Worm (Caenorhabditis elegans): ENCODE measurements around the gene M117.6.
"Not testable (repeated sequence)": the region's sequence is repeated elsewhere in the genome, so short reads cannot be mapped to it uniquely, and the experiment has no call there.

M117.6 gene

DNA sequence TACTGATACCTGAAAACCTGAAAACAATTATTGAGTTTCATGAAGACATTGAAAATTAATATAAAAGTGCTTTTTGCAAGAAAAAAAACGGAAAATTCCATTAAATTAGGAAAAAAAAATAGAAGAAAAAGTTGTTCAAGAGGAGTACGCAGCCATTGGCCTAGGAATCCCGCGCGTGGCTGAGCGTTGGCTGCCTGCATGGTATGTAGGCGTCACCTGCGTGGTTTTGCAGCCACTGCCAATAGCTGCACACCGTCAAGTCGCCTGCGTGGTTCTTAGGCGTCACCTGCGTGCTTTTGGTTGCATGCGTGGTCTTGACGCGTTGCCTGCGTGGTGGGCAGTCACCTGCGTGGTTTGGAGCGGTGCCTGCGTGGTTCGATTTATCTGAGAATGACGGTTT lies at the start of gene M117.6:
Gene M117.6, minus strand, starts transcription at position 101 of the 400 bp plus-strand sequence.
- TF ChIP-seq R02D3.7, nhr-21, lin-39 (tag; optimal IDR thresholded peaks at IDR 0.05): not testable (repeated sequence)

DNA sequence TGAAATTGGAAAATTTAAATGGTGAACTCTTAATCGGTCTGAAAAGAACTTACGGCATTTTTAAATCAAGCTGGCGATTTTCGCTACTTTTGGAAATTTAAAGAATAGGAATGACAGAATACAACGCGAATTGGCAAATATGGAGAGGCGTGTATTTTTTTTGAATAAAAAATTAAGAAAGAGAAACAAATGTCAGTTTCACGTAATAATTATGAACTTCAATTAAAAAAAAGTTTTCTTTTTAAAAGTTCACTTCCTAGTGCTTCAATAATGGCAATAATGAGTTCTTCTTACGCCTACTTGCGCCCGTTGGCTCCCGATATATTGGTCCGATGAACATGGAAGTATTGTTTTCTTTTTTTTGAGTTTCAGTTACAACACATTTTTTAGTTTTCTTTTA lies 49.8 kb upstream of the M117.6 start, which contains the start of gene pph-2:
Gene pph-2, minus strand, starts transcription at position 101 of the 400 bp plus-strand sequence.
- TF ChIP-seq mbf-1 (tag; optimal IDR thresholded peaks at IDR 0.05), result no peak
- TF ChIP-seq nhr-6 (tag; optimal IDR thresholded peaks at IDR 0.05), result no peak
- TF ChIP-seq ceh-82 (tag; optimal IDR thresholded peaks at IDR 0.05), result no peak
- no peak for TF ChIP-seq sem-4 (tag; optimal IDR thresholded peaks at IDR 0.05)
- TF ChIP-seq nhr-11 (tag; optimal IDR thresholded peaks at IDR 0.05), result no peak
- TF ChIP-seq fos-1 (tag; optimal IDR thresholded peaks at IDR 0.05), result no peak
- TF ChIP-seq crh-2 (tag; optimal IDR thresholded peaks at IDR 0.05), result no peak
- no peak for TF ChIP-seq lin-11 (tag; optimal IDR thresholded peaks at IDR 0.05)
- TF ChIP-seq peb-1 (tag; optimal IDR thresholded peaks at IDR 0.05), result no peak
- no peak for TF ChIP-seq ZK546.5 (tag; optimal IDR thresholded peaks at IDR 0.05)
- no peak for TF ChIP-seq elt-3 (tag; optimal IDR thresholded peaks at IDR 0.05)
- no peak for TF ChIP-seq sma-9 (GFP tag; optimal IDR thresholded peaks at IDR 0.05)
- TF ChIP-seq sma-9 (tag; optimal IDR thresholded peaks at IDR 0.05), result no peak
- no peak for TF ChIP-seq blmp-1 (tag; optimal IDR thresholded peaks at IDR 0.05; ENCODE audit: insufficient read depth)

DNA sequence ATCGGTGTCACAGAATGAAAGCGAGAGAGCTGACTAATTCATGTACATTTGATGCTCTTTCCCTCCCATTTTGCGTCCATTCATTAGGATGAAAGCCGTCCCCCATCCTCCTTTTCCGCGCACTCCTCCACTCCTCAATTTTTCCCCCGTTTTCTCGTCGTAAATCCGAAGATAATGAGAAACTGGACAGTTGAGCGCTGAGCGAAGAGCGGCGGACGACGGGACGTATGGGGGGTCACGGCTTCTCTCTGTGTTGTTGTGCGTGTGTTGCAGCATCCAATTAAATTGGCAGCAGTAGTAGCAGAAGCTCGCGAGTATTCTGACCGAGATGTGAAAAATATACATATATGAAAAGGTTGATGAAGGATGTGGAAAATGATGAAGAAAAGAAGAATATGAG lies 44.0 kb upstream of the M117.6 start:
- no peak for TF ChIP-seq mab-5 (tag; optimal IDR thresholded peaks at IDR 0.05)
- no peak for TF ChIP-seq nhr-25 (tag; optimal IDR thresholded peaks at IDR 0.05)
- no peak for TF ChIP-seq nhr-12 (tag; optimal IDR thresholded peaks at IDR 0.05)
- TF ChIP-seq elt-3 (tag; optimal IDR thresholded peaks at IDR 0.05), result no peak
- TF ChIP-seq ama-1 (optimal IDR thresholded peaks at IDR 0.05), result no peak
- TF ChIP-seq sma-3 (GFP tag; optimal IDR thresholded peaks at IDR 0.05), result no peak
- no peak for TF ChIP-seq nhr-6 (tag; optimal IDR thresholded peaks at IDR 0.05)
- no peak for TF ChIP-seq crh-2 (tag; optimal IDR thresholded peaks at IDR 0.05)
- TF ChIP-seq unc-39 (tag; optimal IDR thresholded peaks at IDR 0.05), result no peak
- no peak for TF ChIP-seq nhr-129 (tag; optimal IDR thresholded peaks at IDR 0.05)
- TF ChIP-seq nhr-11 (tag; optimal IDR thresholded peaks at IDR 0.05), result no peak
- TF ChIP-seq nhr-21 (tag; optimal IDR thresholded peaks at IDR 0.05), result no peak
- no peak for TF ChIP-seq peb-1 (tag; optimal IDR thresholded peaks at IDR 0.05)
- TF ChIP-seq mdl-1 (tag; optimal IDR thresholded peaks at IDR 0.05), result no peak
- no peak for TF ChIP-seq ztf-1 (GFP tag; conservative IDR thresholded peaks at IDR 0.05)
- TF ChIP-seq ztf-11 (tag; optimal IDR thresholded peaks at IDR 0.05), result no peak

DNA sequence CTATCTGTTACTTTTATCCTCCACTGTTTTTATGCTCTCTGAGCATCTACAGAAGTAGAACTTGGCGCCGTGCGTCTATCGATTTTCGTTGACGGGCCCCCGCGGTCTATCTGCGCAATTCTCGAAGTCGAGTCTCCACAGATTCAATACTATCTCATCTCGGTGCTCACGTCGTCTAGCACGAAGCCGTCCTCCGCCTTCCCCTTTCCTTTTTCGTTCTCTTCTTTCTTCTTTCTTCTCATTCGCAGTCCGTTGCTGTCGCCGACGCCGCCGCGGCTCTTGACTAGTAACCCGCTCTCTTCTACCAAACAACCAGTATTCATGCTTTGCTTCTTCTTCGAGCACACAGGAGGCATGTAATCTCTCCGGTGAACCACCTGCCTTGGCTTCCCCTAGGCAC lies 43.2 kb upstream of the M117.6 start:
- TF ChIP-seq sem-4 (tag; optimal IDR thresholded peaks at IDR 0.05), result no peak
- peak; percentile 5 for TF ChIP-seq zag-1 (tag; optimal IDR thresholded peaks at IDR 0.05)
- no peak for TF ChIP-seq Y55F3AM.14 (GFP tag; optimal IDR thresholded peaks at IDR 0.05)
- TF ChIP-seq elt-1 (tag; optimal IDR thresholded peaks at IDR 0.05), result no peak
- TF ChIP-seq aly-2 (tag; optimal IDR thresholded peaks at IDR 0.05), result no peak
- TF ChIP-seq unc-55 (GFP tag; optimal IDR thresholded peaks at IDR 0.05), result peak; percentile 50
- no peak for TF ChIP-seq ZK546.5 (tag; optimal IDR thresholded peaks at IDR 0.05)
- no peak for TF ChIP-seq peb-1 (tag; optimal IDR thresholded peaks at IDR 0.05)
- TF ChIP-seq lin-11 (tag; optimal IDR thresholded peaks at IDR 0.05), result peak; percentile 37
- no peak for TF ChIP-seq mab-5 (tag; optimal IDR thresholded peaks at IDR 0.05)
- TF ChIP-seq C34F6.9 (tag; optimal IDR thresholded peaks at IDR 0.05), result peak; percentile 65
- no peak for TF ChIP-seq ztf-1 (GFP tag; conservative IDR thresholded peaks at IDR 0.05)
- no peak for TF ChIP-seq egl-27 (tag; optimal IDR thresholded peaks at IDR 0.05)
- peak; percentile 11 for TF ChIP-seq lin-13 (GFP tag; optimal IDR thresholded peaks at IDR 0.05)
- TF ChIP-seq snpc-4 (tag; optimal IDR thresholded peaks at IDR 0.05), result peak; percentile 4
- no peak for TF ChIP-seq skn-1 (tag; optimal IDR thresholded peaks at IDR 0.05)
- no peak for TF ChIP-seq nhr-23 (tag; optimal IDR thresholded peaks at IDR 0.05)
- TF ChIP-seq sma-9 (GFP tag; optimal IDR thresholded peaks at IDR 0.05), result no peak
- no peak for TF ChIP-seq sma-9 (tag; optimal IDR thresholded peaks at IDR 0.05)
- peak in 1 of 2 experiments; percentile 61 for TF ChIP-seq lsy-2 (tag; optimal IDR thresholded peaks at IDR 0.05)
- TF ChIP-seq F13H6.1 (tag; optimal IDR thresholded peaks at IDR 0.05), result peak; percentile 8
- TF ChIP-seq nhr-237 (tag; optimal IDR thresholded peaks at IDR 0.05), result no peak
- TF ChIP-seq unc-62 (GFP tag; optimal IDR thresholded peaks at IDR 0.05), result no peak
- TF ChIP-seq ztf-11 (tag; optimal IDR thresholded peaks at IDR 0.05), result no peak
- TF ChIP-seq ztf-4 (tag; optimal IDR thresholded peaks at IDR 0.05), result no peak
- TF ChIP-seq mbf-1 (tag; optimal IDR thresholded peaks at IDR 0.05), result no peak
- TF ChIP-seq nhr-129 (tag; optimal IDR thresholded peaks at IDR 0.05), result peak; percentile 16
- no peak for TF ChIP-seq ceh-82 (tag; optimal IDR thresholded peaks at IDR 0.05)
- TF ChIP-seq nhr-77 (tag; optimal IDR thresholded peaks at IDR 0.05), result no peak
- TF ChIP-seq blmp-1 (tag; optimal IDR thresholded peaks at IDR 0.05; ENCODE audit: insufficient read depth), result no peak
- no peak for TF ChIP-seq nhr-25 (tag; optimal IDR thresholded peaks at IDR 0.05)
- peak; percentile 19 for TF ChIP-seq fos-1 (tag; optimal IDR thresholded peaks at IDR 0.05)
- no peak for TF ChIP-seq lin-39 (tag; optimal IDR thresholded peaks at IDR 0.05)
- no peak for TF ChIP-seq crh-2 (tag; optimal IDR thresholded peaks at IDR 0.05)
